Fruit fly (Drosophila melanogaster): ENCODE results near the gene CG31697.

The CG31697 gene

DNA sequence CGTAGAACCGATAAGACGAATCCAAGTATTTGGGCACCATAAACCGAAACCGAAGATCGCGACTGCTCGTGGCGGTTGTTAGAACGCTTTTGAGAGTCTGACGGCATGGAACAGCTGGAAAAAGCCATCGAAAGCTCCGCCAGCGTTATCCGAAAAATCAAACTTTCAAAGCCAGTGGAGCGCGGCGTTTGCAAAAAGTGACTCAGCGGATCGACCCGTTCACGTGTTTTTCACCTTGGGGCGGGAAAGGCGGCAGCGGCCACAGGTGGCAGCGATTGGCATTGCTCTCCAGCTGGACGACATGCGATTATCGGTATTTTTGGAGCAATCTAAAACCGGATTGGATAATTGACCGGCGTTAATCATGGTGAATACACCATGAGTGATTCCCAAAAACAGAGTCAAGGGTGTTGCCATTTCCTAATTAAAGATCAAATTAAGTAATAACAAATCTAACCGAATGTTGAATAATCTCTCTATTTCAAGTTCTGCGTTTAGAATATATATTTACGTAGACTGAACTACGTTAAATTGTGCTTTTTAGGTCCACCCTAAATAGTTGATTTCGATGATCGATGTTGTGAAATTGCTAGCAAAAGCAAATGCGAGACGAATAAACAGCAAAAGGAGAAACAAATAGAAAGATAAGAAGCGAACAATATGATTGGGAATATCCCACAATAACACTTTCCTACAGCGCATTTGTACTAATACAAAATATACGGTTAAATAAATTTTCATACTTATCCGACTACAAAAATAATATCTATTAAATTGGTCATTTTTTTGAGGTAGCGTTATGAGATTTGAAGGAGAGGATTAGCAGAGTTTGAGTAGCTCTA is 11.8 kb downstream of the CG31697 start, which contains the start of gene CG10337 (continued):
- no peak for TF ChIP-seq tio (GFP tag; optimal IDR thresholded peaks at IDR 0.05)
- no peak for TF ChIP-seq sisA (GFP tag; IDR thresholded peaks at IDR 0.05)
- TF ChIP-seq ken (GFP tag; IDR thresholded peaks at IDR 0.05): no peak
- TF ChIP-seq phol (tag; optimal IDR thresholded peaks at IDR 0.05): peak; percentile 29
- peak; percentile 39; the same call in 1 of the 3 replicates for TF ChIP-seq CG6175 (GFP tag; IDR thresholded peaks at IDR 0.05)
- TF ChIP-seq Asciz (GFP tag; optimal IDR thresholded peaks at IDR 0.05): peak; percentile 36
- peak; percentile 53 for TF ChIP-seq caup (GFP tag; optimal IDR thresholded peaks at IDR 0.05; ENCODE audit: severe bottlenecking)
- no peak for TF ChIP-seq Oaz (GFP tag; IDR thresholded peaks at IDR 0.05)
- TF ChIP-seq Side (GFP tag; optimal IDR thresholded peaks at IDR 0.05): no peak
- no peak for TF ChIP-seq CG18764 (GFP tag; optimal IDR thresholded peaks at IDR 0.05)
- TF ChIP-seq CTCF (GFP tag; optimal IDR thresholded peaks at IDR 0.05): no peak
- TF ChIP-seq CG10959 (GFP tag; IDR thresholded peaks at IDR 0.05): no peak
- TF ChIP-seq twi (tag; optimal IDR thresholded peaks at IDR 0.05): no peak
- TF ChIP-seq CG16863 (GFP tag; optimal IDR thresholded peaks at IDR 0.05): no peak
- no peak for TF ChIP-seq Hey (tag; optimal IDR thresholded peaks at IDR 0.05)
- TF ChIP-seq lov (optimal IDR thresholded peaks at IDR 0.05): no peak
- no peak for TF ChIP-seq lov (GFP tag; IDR thresholded peaks at IDR 0.05)
- TF ChIP-seq mirr (GFP tag; optimal IDR thresholded peaks at IDR 0.05): peak; percentile 42
- TF ChIP-seq ac (GFP tag; optimal IDR thresholded peaks at IDR 0.05): no peak
- peak in 1 of 2 experiments; percentile 72 for TF ChIP-seq eve (GFP tag; optimal IDR thresholded peaks at IDR 0.05)
- TF ChIP-seq Rx (GFP tag; IDR thresholded peaks at IDR 0.05): no peak
- no peak for TF ChIP-seq CG10565 (GFP tag; optimal IDR thresholded peaks at IDR 0.05)
- TF ChIP-seq lbe (GFP tag; optimal IDR thresholded peaks at IDR 0.05): no peak
- TF ChIP-seq CG18476 (GFP tag; optimal IDR thresholded peaks at IDR 0.05): no peak
- TF ChIP-seq knrl (GFP tag; IDR thresholded peaks at IDR 0.05; ENCODE audit: partially characterized antibody): no peak
- TF ChIP-seq NK7.1 (GFP tag; optimal IDR thresholded peaks at IDR 0.05): no peak
- TF ChIP-seq chn (GFP tag; optimal IDR thresholded peaks at IDR 0.05): no peak
- TF ChIP-seq sens (GFP tag): peak; percentile 85
- TF ChIP-seq CG10654 (GFP tag; optimal IDR thresholded peaks at IDR 0.05): peak; percentile 11
- no peak for TF ChIP-seq CG4360 (GFP tag; IDR thresholded peaks at IDR 0.05)
- TF ChIP-seq CG4617 (GFP tag; optimal IDR thresholded peaks at IDR 0.05; ENCODE audit: borderline replicate concordance): peak; percentile 35
- no peak for TF ChIP-seq Hmx (GFP tag; optimal IDR thresholded peaks at IDR 0.05)
- peak; percentile 70 for TF ChIP-seq CG7556 (GFP tag; optimal IDR thresholded peaks at IDR 0.05)
- TF ChIP-seq Jarid2 (GFP tag; optimal IDR thresholded peaks at IDR 0.05): peak; percentile 8
- peak; percentile 30; the same call in 1 of the 3 replicates for TF ChIP-seq CG17361 (GFP tag; IDR thresholded peaks at IDR 0.05)
- peak; percentile 60 for TF ChIP-seq CG17385 (GFP tag; optimal IDR thresholded peaks at IDR 0.05)
- TF ChIP-seq tna (GFP tag; IDR thresholded peaks at IDR 0.05; ENCODE audit: partially characterized antibody): no peak
- peak; percentile 1 for TF ChIP-seq pnt (GFP tag; optimal IDR thresholded peaks at IDR 0.05)
- TF ChIP-seq Atf3 (GFP tag; optimal IDR thresholded peaks at IDR 0.05): no peak
- peak; percentile 56; the same call in 1 of the 2 replicates for TF ChIP-seq Atf6 (GFP tag; IDR thresholded peaks at IDR 0.05)
- no peak for TF ChIP-seq Stat92E (GFP tag; optimal IDR thresholded peaks at IDR 0.05)
- no peak for TF ChIP-seq jigr1 (GFP tag; IDR thresholded peaks at IDR 0.05)
- TF ChIP-seq repo (GFP tag; optimal IDR thresholded peaks at IDR 0.05): no peak
- TF ChIP-seq CG31365 (tag; optimal IDR thresholded peaks at IDR 0.05): no peak
- TF ChIP-seq da (GFP tag; optimal IDR thresholded peaks at IDR 0.05): no peak
- peak; percentile 38 for TF ChIP-seq CG10209 (GFP tag; optimal IDR thresholded peaks at IDR 0.05)
- peak; percentile 43 for TF ChIP-seq CG10267 (tag; optimal IDR thresholded peaks at IDR 0.05)
- no peak for TF ChIP-seq cg (GFP tag; optimal IDR thresholded peaks at IDR 0.05)
- no peak for TF ChIP-seq Sin3A (optimal IDR thresholded peaks at IDR 0.05)
- TF ChIP-seq Sox102F (GFP tag; optimal IDR thresholded peaks at IDR 0.05): peak; percentile 57
- no peak for TF ChIP-seq CG3163 (GFP tag; optimal IDR thresholded peaks at IDR 0.05)

Data from whole organism, embryonic.